Fruit fly (Drosophila melanogaster): Measurements from ENCODE around the gene side-VII.
"Not testable (repeated sequence)": the region's sequence is repeated elsewhere in the genome, so short reads cannot be mapped to it uniquely, and the experiment has no call there.

side-VII gene

dm6 chr3R:9701148-9701703, 38.6 kb downstream of the side-VII start:
- TF ChIP-seq rgr (GFP tag; optimal IDR thresholded peaks at IDR 0.05) (peak; percentile 62), Sp1 (GFP tag; optimal IDR thresholded peaks at IDR 0.05) (peak; percentile 5), foxo (GFP tag; optimal IDR thresholded peaks at IDR 0.05) (peak in 1 of 2 experiments; percentile 7), Hr83 (GFP tag; optimal IDR thresholded peaks at IDR 0.05; ENCODE audit: poor library complexity, severe bottlenecking) (peak; percentile 23), Vsx2 (GFP tag; optimal IDR thresholded peaks at IDR 0.05; ENCODE audit: partially characterized antibody) (no peak), dmrt93B (GFP tag; optimal IDR thresholded peaks at IDR 0.05) (peak; percentile 3), Jra (GFP tag; optimal IDR thresholded peaks at IDR 0.05) (peak; percentile 1), h (GFP tag; optimal IDR thresholded peaks at IDR 0.05) (peak; percentile 42), HLH106 (tag; optimal IDR thresholded peaks at IDR 0.05) (peak; percentile 22), jim (GFP tag; optimal IDR thresholded peaks at IDR 0.05) (no peak), OdsH (GFP tag; optimal IDR thresholded peaks at IDR 0.05) (peak; percentile 56), tai (GFP tag; optimal IDR thresholded peaks at IDR 0.05) (no peak), GATAd (GFP tag; optimal IDR thresholded peaks at IDR 0.05) (no peak)

- TF ChIP-seq CG32264 (GFP tag; optimal IDR thresholded peaks at IDR 0.05) (no peak), Rel (GFP tag; optimal IDR thresholded peaks at IDR 0.05) (no peak), Rel (tag; optimal IDR thresholded peaks at IDR 0.05) (peak; percentile 96), ey (GFP tag; optimal IDR thresholded peaks at IDR 0.05) (no peak), Myc (optimal IDR thresholded peaks at IDR 0.05) (no peak)
These were observed 39.3 kb downstream of the side-VII start for dm6 chr3R:9700513-9700912.

DNA sequence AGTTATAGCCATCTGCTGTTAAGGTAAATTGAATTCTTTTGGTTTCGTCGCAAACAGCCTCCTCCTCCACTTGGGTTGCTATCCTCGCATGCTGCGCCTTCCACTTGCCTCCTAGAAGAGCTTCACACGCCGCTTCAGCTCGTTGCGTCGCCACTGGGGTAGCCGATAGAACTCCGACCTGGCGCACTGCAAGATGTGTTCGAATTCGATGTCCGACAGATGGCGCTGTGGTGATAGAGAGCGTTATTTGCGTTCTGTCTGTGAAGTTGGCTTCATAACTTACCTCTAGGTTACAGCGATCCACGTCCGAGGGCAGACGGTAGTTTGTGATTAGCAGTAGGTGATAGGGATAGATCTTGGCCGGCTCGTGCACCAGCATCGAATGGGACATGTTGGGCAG, 44.8 kb downstream of the side-VII start:
- TF ChIP-seq sage (GFP tag; optimal IDR thresholded peaks at IDR 0.05) = no peak
- TF ChIP-seq Rel (GFP tag; optimal IDR thresholded peaks at IDR 0.05) = no peak
- no peak for TF ChIP-seq Rel (tag; optimal IDR thresholded peaks at IDR 0.05)
- no peak for TF ChIP-seq OdsH (GFP tag; optimal IDR thresholded peaks at IDR 0.05)
- TF ChIP-seq N (GFP tag; optimal IDR thresholded peaks at IDR 0.05) = no peak
- no peak for TF ChIP-seq Hnf4 (GFP tag; optimal IDR thresholded peaks at IDR 0.05)
- no peak for TF ChIP-seq rgr (GFP tag; optimal IDR thresholded peaks at IDR 0.05)
- no peak for TF ChIP-seq Jra (GFP tag; optimal IDR thresholded peaks at IDR 0.05)
- TF ChIP-seq Hr78 (GFP tag; optimal IDR thresholded peaks at IDR 0.05) = no peak
- no peak for TF ChIP-seq Sp1 (GFP tag; optimal IDR thresholded peaks at IDR 0.05)
- TF ChIP-seq ey (GFP tag; optimal IDR thresholded peaks at IDR 0.05) = no peak

dm6 chr3R:9692675-9693129, 47.1 kb downstream of the side-VII start, which contains the start of the genes Unc-115b, p24-2 and CG32939:
TSS of gene Unc-115b (minus strand) at chr3R:9692775.
TSS of gene p24-2 (minus strand) at chr3R:9692794.
TSS of gene CG32939 (plus strand) at chr3R:9693079.
- not testable (repeated sequence) for TF ChIP-seq usp (GFP tag; optimal IDR thresholded peaks at IDR 0.05); N (GFP tag; optimal IDR thresholded peaks at IDR 0.05); Rel (GFP tag; optimal IDR thresholded peaks at IDR 0.05); Rel (tag; optimal IDR thresholded peaks at IDR 0.05)

DNA sequence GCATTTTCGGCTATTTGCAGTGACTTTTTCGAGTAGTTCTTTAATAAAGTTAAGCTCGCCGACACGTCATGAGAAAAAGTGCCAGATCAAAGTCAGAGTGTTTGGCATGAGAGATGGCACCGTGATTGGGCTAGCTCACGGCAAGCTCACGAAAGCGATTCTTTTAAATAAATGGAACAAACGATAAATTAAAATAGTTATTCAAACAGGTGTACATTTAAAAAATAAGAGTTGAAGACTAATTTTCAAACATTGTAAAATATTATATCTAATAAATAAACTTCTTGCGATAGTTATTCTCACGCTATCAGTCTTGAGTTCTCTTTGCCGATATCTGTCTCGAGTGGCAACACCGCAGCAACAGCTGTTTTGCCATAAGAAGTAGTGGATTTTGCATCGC, 54.4 kb downstream of the side-VII start, which contains the start of the genes eca and CG18542:
eca (minus strand) TSS at position 101 of the 400 bp plus-strand sequence.
CG18542 (plus strand) TSS at position 385 of the 400 bp plus-strand sequence.
- TF ChIP-seq Jra, tai, ey (GFP tag; optimal IDR thresholded peaks at IDR 0.05): not testable (repeated sequence)

DNA sequence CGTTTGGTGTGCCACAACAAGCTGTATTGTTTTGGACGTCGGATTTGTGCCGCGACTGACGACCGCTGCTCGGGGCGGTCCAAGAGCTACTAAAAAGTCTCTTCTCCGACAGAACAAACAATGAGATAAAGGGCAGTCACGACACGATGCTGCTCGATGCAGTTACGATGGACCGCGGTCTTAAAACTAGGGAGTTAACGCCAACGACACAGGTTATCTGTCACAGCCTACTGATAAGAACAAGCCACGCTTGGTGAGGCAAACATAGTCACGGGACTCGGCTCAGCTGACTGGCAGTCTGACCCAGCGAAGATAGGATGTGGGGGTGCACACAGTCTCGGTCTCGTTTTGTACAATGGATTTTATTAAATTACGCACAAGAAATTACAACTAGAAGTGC, 55.7 kb downstream of the side-VII start, which contains the start of gene CG9444:
CG9444 (minus strand) TSS at position 140 of the 400 bp plus-strand sequence.
- TF ChIP-seq CG32264 (GFP tag; optimal IDR thresholded peaks at IDR 0.05) = no peak
- no peak for TF ChIP-seq dsf (GFP tag; optimal IDR thresholded peaks at IDR 0.05; ENCODE audit: borderline replicate concordance)
- TF ChIP-seq N (GFP tag; optimal IDR thresholded peaks at IDR 0.05) = no peak
- TF ChIP-seq Rel (GFP tag; optimal IDR thresholded peaks at IDR 0.05) = no peak
- peak; percentile 79 for TF ChIP-seq Rel (tag; optimal IDR thresholded peaks at IDR 0.05)

All from whole organism, wandering third instar larva.